Fruit fly (Drosophila melanogaster): ENCODE results near the gene gammaSnap2.

dm6 chr3R:10147176-10147575 is 26.0 kb upstream of the gammaSnap2 start:
- TF ChIP-seq CG13204 (GFP tag; optimal IDR thresholded peaks at IDR 0.05) (no peak), D1 (tag; optimal IDR thresholded peaks at IDR 0.05) (no peak), CG9948 (tag; optimal IDR thresholded peaks at IDR 0.05) (no peak), EcR (GFP tag; optimal IDR thresholded peaks at IDR 0.05) (no peak)
